Worm (Caenorhabditis elegans) whole organism, dauer: ENCODE measurements around the gene bus-2.

Source experiments
- unc-62 ChIP-seq: sonication (generic microtip); optimal IDR thresholded peaks from 2 replicates; lab custom pipeline; 2017; ENCODE audit warnings: missing biosample characterization, missing genetic modification reagents, missing genetic modification characterization

bus-2 gene

DNA sequence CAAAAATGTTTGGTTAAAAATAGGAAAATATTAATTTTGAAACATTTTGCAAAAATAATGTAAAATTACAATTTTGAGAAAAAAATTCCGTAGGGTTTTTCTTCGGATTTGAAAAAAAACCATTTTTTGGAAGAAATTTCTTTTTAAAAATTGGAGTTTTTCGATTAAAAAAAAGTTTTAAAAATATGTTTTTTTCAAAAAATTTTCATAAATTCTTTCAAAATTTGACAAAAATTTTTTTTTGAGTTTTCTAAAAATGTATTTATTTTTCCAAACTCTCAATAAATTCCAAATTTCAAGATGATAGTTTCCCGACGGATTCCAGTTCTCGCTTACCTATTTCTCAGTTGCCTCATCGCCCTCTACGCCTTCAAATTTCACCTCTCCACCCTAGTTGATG is at the start of gene bus-2:
Gene bus-2, plus strand, starts transcription at position 301 of the 400 bp plus-strand sequence.
- no peak for TF ChIP-seq unc-62 (GFP tag; lab: Kevin White, UChicago)

DNA sequence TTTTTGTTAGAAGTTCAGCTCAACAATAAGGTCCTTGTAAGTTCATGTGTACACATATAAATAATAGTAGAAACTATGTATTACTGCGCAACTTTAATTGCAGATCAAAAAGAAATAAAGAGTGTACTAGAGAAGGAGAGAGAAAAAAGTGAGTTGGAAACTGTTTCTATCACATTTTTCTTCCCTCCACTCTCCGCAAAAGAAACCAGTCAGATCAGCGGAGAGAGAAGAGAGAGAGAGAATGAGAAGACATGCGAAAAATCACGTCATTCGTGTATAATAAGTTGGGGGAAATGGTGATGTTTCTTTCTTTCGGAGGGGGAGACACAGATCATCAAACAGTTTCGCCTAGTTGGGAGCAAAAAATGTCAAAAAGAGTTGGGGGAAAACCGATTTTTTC is 44.4 kb upstream of the bus-2 start:
- TF ChIP-seq unc-62 (GFP tag; lab: Kevin White, UChicago), result no peak

DNA sequence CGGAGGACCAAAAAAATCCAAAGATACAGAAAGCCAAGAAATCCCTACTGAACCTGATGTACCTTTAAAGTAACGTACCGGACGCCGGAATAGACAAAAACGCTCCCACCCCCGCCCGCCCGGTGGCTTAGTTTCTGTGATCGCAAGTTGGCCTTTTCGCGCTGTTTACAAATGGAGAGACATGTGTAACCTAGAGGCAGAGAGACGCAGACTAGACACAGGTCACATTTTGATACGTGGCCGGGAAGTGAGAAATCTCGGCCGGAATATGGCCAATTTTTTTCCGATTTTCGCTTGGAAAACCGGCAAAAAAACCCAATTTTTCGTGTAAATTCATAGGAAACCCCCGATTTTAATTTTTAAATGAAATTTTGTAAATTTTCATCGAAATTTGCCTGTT is 42.6 kb upstream of the bus-2 start:
- no peak for TF ChIP-seq unc-62 (GFP tag; lab: Kevin White, UChicago)

DNA sequence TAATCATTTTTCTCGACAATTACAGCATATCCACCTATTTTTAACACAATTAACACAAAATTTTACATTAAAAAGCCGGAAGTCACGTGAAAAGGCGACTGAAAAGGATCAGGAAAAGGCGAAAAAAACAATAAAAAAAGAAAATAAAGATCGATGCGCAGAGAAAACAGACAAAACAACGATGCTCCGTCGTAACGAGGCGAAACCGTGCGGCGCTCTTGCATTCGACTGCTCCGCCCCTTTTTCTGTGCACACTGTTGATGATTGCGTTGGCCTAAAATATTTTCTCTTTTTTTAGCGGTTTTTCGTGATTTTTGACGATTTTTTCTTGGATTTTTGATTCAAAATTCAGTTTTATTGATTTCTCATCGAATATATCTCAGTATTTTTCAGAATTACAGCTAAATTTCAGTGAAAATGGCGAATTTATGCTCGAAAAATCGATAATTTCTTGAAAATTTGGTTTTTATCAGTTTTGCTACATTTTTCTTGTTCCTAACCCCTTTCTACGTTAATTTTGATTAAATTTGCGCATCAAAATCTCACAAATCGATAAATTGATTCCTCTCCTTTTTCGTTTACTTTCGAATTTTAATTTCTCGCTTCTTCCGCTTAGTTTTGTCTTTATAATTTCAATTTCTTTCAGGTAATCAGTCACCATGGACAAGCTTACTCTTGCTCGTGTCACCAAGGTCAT is 40.5 kb upstream of the bus-2 start, which contains the start of gene rps-28:
Gene rps-28, plus strand, starts transcription at position 647 of the 697 bp plus-strand sequence.
- no peak for TF ChIP-seq unc-62 (GFP tag; lab: Kevin White, UChicago)

DNA sequence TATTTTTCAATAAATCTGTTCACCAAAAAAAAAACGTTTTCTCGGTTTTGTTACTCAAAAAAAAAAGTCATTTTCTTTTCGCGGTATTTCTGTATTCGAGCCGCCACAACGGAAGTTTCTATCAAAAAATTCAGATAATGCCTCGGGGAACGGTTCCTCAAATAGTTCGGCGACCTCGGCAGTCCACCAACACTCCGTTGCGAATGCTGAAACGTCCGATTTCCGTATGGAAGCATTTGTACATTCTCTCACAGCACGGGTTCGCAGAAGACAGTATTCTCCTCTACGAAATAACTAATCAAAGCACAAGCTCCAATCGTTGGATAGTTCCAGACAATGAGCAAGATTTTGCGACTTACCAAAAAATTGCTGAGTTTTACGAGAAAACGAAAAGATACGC is 39.7 kb upstream of the bus-2 start, which contains the start of gene Y41D4B.4:
Gene Y41D4B.4, plus strand, starts transcription at position 133 of the 400 bp plus-strand sequence.
- no peak for TF ChIP-seq unc-62 (GFP tag; lab: Kevin White, UChicago)

DNA sequence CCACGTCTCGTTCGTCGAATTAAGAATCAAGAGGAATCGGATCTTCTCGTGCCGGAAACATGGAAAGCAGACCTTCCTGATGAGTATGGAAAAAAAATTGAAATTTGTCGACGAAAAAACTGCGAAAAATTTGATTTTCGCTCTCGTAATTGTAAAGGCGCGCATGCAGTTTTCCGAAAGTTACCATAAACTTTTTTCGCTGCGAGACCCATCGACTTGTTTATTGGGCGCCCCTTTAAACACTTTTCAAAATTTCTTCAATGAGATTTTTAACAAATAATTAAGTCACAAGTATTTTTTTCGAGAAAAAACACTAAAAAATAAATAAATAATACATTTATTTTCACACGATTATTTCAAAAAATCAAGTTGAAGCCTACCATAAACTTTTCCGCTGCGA is 39.0 kb upstream of the bus-2 start:
- no peak for TF ChIP-seq unc-62 (GFP tag; lab: Kevin White, UChicago)

DNA sequence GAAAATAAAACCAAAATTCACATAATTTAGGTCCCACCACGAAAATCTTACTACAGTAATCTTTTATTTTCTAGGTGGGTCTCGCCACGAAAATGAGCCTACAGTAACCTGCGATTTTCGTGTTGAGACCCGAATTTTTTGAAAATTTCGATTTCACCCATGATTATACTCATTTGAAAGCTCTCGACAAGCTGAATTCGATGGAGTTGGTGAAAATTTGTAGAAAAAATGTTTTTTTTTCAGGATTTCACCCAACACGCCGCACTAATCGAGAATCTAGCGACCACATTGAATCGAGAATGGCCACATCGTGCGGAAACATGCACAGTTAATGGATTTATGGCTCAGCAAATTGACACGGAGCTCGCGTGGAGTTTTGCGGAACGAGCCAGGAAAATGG is 36.8 kb upstream of the bus-2 start:
- no peak for TF ChIP-seq unc-62 (GFP tag; lab: Kevin White, UChicago)

DNA sequence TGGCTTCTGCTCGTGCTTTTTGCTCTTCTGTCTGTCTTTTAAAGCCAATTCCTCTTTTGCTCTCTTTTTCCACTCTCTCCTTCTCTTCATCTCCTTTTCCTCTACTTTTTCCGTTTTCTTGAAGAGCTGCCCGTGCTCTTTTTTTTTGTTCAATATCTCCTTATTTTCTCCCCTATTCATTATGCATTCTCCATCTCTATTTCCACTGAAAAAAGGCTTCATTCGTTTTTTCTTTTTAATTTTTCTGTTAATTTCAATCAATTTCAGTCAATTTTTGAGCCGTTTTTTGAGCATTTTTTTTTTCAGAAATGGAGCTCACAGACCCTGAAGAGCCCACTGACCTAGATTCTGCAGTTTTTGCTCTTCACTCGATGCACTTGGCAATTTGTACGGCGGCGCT is 27.3 kb upstream of the bus-2 start, which contains the start of gene Y41D4B.1:
Gene Y41D4B.1, plus strand, starts transcription at position 301 of the 400 bp plus-strand sequence.
- no peak for TF ChIP-seq unc-62 (GFP tag; lab: Kevin White, UChicago)

DNA sequence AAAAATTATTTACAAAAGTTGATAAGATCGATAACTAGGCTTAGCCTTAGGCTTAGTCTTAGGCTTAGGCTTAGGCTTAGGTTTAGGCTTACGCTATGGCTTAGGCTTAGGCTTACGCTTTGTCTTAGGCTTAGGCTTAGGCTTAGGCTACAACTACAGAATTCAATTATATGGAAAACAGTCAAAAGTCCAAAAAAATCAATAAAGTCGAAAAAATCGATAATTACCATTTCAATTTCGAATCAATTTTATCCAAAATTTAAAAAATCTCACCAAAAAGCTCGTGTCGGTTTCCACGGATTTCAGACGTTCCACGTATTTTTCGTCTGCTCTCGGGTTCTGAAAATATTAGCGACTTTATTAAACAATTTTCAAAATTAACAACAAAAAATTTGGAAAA is 22.8 kb upstream of the bus-2 start:
- no peak for TF ChIP-seq unc-62 (GFP tag; lab: Kevin White, UChicago)

DNA sequence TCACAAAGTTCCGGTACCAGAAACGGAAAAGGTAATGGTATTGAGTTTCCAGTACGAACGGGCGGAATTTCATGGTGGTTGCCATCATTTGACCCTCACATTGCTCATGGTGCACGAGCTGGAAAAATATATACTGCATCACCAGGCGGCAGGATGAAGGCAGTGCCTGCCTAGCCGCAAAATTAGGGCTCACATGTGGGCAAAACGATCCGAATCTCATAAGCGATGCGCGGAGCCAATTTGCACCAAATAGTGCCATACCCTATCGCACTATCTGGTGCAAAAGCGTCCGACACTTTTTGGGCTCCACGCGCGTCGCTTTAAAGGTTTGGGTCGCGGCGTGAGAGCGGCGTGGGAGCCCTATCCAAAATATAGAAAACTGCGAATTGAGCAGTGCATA is 20.5 kb upstream of the bus-2 start:
- TF ChIP-seq unc-62 (GFP tag; lab: Kevin White, UChicago), result no peak

DNA sequence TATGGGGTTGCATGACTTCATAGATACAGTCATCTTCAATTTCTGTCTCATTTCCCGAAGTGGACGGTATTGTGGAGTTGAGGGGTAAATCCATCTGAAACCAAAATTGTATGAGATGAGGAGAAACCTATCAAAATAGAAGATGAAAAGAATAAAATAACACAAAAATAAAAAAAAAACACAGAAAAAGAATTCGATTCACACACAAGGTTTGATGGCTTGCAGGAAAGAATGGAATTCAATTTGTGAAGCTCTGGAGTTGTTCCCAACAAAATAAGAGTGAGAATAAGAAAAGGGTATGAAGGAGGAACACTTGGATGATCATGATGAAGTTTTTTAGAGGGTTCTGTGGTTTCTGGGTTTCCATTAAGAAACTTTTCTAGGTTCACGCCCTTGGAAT is 17.6 kb upstream of the bus-2 start, which contains the start of gene Y41D4B.24:
Gene Y41D4B.24, minus strand, starts transcription at position 101 of the 400 bp plus-strand sequence.
- no peak for TF ChIP-seq unc-62 (GFP tag; lab: Kevin White, UChicago)

DNA sequence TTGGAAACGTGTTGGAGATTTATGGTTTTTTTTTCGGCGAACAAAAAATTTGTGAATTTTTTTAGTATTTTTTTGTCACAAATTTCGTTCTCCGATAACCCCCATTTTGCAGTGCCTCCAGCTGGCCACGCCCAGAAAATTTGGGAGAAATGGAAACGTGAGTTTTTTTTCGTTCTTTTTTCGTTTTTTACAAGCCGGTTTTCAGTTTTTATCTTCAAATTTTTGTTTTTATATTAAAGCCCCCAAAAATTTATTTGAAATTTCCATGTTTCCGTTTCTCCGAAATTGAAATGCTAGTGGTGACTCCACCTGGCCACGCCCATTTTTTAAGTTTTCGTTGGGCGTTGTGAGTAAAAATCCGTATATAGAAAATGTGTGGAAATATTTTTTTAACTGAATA is 12.5 kb upstream of the bus-2 start:
- no peak for TF ChIP-seq unc-62 (GFP tag; lab: Kevin White, UChicago)

DNA sequence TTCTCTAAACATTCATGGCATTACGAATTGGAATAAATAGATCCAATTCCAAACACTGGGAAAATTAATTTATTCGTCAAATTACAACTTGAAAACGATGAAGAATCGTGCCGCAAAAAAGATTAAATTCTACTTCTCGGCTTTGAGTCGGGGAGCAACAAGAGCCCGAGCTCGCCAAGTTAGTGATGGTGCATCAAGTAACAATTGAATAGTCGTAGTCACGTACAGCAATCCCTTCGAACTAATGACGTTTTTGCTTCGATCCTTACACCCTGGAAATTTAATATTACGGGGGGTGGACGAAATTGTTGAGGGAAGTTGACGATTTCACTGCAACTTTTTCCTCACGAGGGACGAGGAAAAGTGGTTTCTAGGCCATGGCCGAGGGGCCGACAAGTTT is 8.0 kb upstream of the bus-2 start:
- no peak for TF ChIP-seq unc-62 (GFP tag; lab: Kevin White, UChicago)

DNA sequence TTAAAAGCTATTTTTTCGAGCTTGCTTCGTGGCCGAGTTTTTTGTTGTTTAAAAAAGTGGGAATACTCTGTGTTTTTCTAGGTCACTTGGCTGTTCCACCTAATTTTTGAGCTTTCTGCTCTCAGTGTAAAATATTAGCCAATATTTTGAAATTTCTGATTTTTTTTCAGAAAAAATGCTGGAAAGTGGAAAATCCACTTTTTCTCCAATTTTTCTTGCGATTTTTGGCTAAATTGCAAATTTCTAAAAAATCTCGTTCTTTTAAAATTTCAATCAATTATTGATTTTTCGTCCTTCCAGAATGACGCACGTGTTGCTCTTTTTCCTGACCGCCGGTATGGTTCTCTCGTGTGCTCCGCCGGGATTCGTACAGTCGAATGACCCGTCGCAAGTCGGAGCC is 7.3 kb downstream of the bus-2 start, which contains the start of gene K08D12.4:
Gene K08D12.4, plus strand, starts transcription at position 301 of the 400 bp plus-strand sequence.
- TF ChIP-seq unc-62 (GFP tag; lab: Kevin White, UChicago), result no peak

DNA sequence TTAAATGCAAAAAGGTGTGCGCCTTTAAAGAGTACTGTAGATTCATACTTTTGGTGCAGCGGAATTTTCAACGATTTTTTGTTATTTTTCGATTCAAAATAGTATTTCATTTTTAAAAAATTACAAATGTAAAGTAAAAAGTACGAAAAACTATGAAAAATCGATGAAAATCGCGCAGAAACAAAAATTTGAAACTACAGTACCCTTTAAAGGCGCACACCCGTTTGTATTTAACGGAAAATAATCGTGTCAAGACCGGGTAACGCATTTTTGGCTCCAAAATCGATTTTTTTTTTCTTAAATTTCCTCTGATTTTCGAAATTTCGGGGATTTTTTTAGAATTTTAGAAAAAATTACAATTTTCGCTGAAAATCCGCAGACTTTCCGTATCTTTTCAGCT is 8.3 kb downstream of the bus-2 start:
- TF ChIP-seq unc-62 (GFP tag; lab: Kevin White, UChicago), result no peak

DNA sequence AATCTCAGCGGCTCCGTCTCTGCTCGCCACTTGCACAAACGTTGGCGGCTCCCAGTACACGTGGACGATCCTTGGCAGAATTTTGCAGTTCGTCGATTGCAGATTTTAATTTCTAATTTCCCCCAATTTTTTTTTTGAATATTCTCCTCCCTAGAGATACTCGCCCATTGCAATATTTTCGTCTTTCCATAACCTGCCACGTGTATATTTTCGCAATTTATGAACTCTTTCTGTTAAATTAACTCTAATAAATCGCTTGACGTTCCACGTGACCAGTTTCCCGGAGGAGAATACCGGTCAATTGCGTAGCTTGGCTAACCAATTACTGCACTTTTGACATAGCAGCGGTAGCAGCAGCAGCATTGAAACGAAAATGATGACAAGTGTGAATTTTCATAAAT is 8.7 kb downstream of the bus-2 start:
- no peak for TF ChIP-seq unc-62 (GFP tag; lab: Kevin White, UChicago)

DNA sequence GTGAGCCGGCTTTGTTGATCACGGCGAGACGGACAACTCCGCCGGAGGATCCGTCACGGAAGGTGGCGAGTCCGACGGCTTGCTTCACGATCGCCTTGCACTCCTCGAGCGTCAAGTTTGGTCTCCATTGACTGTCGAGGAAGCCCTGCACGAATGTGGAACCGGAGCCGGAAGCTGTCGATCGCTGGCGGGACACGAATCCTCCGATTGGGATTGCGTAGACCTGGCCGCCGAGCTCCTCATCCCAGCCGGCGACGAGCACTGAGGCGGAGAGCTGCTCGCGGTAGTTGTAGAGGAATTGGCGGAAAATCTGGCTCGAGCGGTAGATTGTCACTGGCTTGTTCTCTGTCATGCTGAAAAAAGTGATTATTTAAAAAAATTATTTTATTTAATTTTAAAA is 9.3 kb downstream of the bus-2 start:
- no peak for TF ChIP-seq unc-62 (GFP tag; lab: Kevin White, UChicago)
